Worm (Caenorhabditis elegans) whole organism, early embryonic: ENCODE data around the gene srx-21.

Experiments
- B0310.2 ChIP-seq: sonication (generic microtip); optimal IDR thresholded peaks from 2 replicates; lab custom pipeline; 2016; ENCODE audit warnings: mild to moderate bottlenecking, missing genetic modification characterization, missing compliant biosample characterization
- ama-1 ChIP-seq: fragments of 150-350 bp; optimal IDR thresholded peaks from 2 replicates; lab custom pipeline; 2014
- hmbx-1 ChIP-seq: sonication (generic microtip); optimal IDR thresholded peaks from 2 replicates; lab custom pipeline; 2016; ENCODE audit warnings: mild to moderate bottlenecking, missing genetic modification characterization, missing compliant biosample characterization
- hmg-4 ChIP-seq: fragments of 200-800 bp; sonication (Bioruptor generic); optimal IDR thresholded peaks from 2 replicates; lab custom pipeline; 2018; ENCODE audit warnings: mild to moderate bottlenecking, missing genetic modification characterization, missing compliant biosample characterization
- hnd-1 ChIP-seq: sonication (generic microtip); optimal IDR thresholded peaks from 2 replicates; lab custom pipeline; 2016; ENCODE audit warnings: missing genetic modification characterization, missing compliant biosample characterization
- pes-1 ChIP-seq: fragments of 200-800 bp; sonication (Bioruptor generic); IDR thresholded peaks from 2 replicates; pipeline ENCODE4 v1.3.6; 2022; ENCODE audit warnings: missing genetic modification reagents, missing genetic modification characterization, missing compliant biosample characterization

- TF ChIP-seq hmbx-1 (no peak), hnd-1 (no peak), B0310.2 (no peak), pes-1 (GFP tag; lab: Robert Waterston, UW) (no peak), hmg-4 (GFP tag; lab: Kevin White, UChicago) (no peak), ama-1 (lab: Kevin White, UChicago) (no peak)
Observed at ce11 chrV:646888-647287, 29.9 kb upstream of the srx-21 start, which contains the start of gene ugt-42.
